Worm (Caenorhabditis elegans): ENCODE results near the gene trr-1.

Gene trr-1

DNA sequence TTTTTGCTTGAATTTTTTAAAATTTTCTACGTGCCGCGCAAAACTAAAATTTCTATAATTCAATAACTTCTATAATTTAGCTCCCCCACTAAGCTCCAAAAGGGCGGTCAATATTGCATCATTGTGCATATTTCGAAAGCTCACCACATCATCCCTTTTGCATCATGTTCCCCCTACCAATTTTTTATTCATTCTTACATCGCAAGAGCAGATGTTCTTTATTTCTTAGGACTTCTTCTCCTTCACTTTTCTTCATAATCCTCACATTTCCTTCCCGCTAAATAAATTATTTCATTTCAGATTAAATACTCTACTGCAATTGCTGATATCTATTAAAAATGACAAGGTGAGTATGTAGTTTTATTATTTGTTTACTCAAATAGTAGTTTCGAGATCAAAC lies 48.2 kb upstream of the trr-1 start, which contains the start of gene ldh-1:
ldh-1 (plus strand) TSS at position 301 of the 400 bp plus-strand sequence.
- TF ChIP-seq daf-16 (GFP tag; optimal IDR thresholded peaks at IDR 0.05) (no peak), daf-16 (tag; optimal IDR thresholded peaks at IDR 0.05) (peak; percentile 24), nhr-25 (tag; optimal IDR thresholded peaks at IDR 0.05; ENCODE audit: borderline replicate concordance, insufficient read depth) (no peak)

DNA sequence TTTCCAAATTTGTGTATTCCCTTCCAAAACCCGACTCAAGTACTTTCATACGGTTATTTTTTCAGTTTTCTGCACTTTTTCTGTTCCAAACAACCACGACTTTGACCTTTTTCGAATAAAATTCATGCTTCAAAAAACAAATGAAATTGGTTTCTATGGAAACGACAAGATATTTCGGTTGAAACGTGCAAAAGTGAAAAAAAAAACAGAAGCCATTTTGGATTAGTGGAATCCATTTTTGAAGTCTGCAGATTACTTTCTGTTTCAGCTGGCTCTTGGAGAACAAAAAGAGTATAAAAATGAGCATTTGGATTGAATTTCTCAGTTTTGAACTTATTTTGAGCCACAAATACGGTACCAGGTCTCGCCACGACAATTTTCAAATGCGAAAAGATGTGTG lies 46.4 kb upstream of the trr-1 start:
- TF ChIP-seq Y5F2A.4 (GFP tag; optimal IDR thresholded peaks at IDR 0.05) (no peak), arid-1 (GFP tag; conservative IDR thresholded peaks at IDR 0.05) (no peak), rbr-2 (tag; optimal IDR thresholded peaks at IDR 0.05) (no peak), hlh-30 (tag; optimal IDR thresholded peaks at IDR 0.05; ENCODE audit: insufficient read depth) (no peak), ces-1 (GFP tag; optimal IDR thresholded peaks at IDR 0.05) (no peak), zip-11 (GFP tag; IDR thresholded peaks at IDR 0.05) (no peak), unc-62 (GFP tag; optimal IDR thresholded peaks at IDR 0.05 in 1 of 2) (peak in 1 of 2 experiments; percentile 11), unc-62 (tag; optimal IDR thresholded peaks at IDR 0.05) (no peak), hif-1 (tag; optimal IDR thresholded peaks at IDR 0.05) (peak in 1 of 2 experiments; percentile 61), aha-1 (tag) (peak; percentile 95), nhr-77 (tag; optimal IDR thresholded peaks at IDR 0.05) (no peak), ceh-20 (GFP tag; IDR thresholded peaks at IDR 0.05) (no peak), nhr-11 (tag; optimal IDR thresholded peaks at IDR 0.05) (peak; percentile 11), php-3 (GFP tag; IDR thresholded peaks at IDR 0.05) (no peak), mxl-2 (GFP tag; conservative IDR thresholded peaks at IDR 0.05) (no peak), Y75B8A.6 (GFP tag; IDR thresholded peaks at IDR 0.05) (no peak)

DNA sequence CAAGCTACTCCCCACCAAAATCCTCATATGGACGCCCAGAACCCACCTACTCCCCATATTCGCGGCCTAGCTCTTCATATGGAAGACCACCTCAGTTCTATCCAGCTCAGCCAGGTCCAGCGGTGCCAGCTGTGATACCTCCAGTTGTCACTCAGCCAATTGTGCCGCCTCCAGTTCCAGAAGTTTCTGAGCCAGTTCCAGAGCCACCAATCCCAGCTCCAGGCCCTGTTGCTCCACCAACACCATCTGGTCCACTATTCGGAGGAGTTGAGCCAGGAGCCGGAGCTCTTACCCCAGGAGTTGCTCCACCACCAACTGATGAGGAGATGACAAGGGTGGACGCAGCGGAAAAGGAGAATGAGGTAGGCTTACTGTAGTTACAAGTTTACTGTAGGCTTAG lies 45.9 kb upstream of the trr-1 start:
- TF ChIP-seq F37D6.2 (tag; optimal IDR thresholded peaks at IDR 0.05) = no peak
- no peak for TF ChIP-seq madf-5 (GFP tag; IDR thresholded peaks at IDR 0.05)
- TF ChIP-seq Y105C5A.15 (GFP tag; IDR thresholded peaks at IDR 0.05) = no peak
- TF ChIP-seq egl-43 (GFP tag; IDR thresholded peaks at IDR 0.05) = 0 out of 2 replicates have a peak, but pooled peaks have one; percentile 6
- no peak for TF ChIP-seq zfp-2 (tag; optimal IDR thresholded peaks at IDR 0.05)
- no peak for TF ChIP-seq snpc-1.2 (GFP tag; IDR thresholded peaks at IDR 0.05)
- no peak for TF ChIP-seq ctbp-1 (GFP tag; IDR thresholded peaks at IDR 0.05)
- TF ChIP-seq set-16 (GFP tag; IDR thresholded peaks at IDR 0.05) = peak; percentile 79
- TF ChIP-seq aly-2 (tag; optimal IDR thresholded peaks at IDR 0.05) = no peak
- no peak for TF ChIP-seq nhr-6 (tag; optimal IDR thresholded peaks at IDR 0.05)
- TF ChIP-seq php-3 (GFP tag; IDR thresholded peaks at IDR 0.05) = 0 out of 2 replicates have a peak, but pooled peaks have one; percentile 26

DNA sequence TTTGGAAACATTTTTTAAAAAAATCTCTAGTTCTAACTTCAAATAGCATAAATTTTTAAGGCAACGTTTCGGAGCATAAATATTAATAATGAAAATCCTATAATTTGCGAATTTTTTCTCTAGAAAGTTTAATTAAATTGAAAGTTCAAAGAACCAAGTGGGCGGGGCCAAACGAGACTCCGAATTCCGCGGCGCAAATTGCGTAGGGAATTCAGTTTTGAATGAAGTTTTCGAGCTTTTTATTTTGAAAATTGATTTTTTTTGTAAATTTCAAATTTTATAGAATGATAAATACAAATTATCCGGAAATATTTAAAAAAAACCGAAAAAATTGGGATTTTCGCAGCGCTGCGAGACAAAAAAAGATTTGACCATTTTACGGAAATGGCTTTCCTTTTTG lies 45.1 kb upstream of the trr-1 start:
- TF ChIP-seq nhr-76 (tag; optimal IDR thresholded peaks at IDR 0.05) (no peak), nhr-25 (tag; optimal IDR thresholded peaks at IDR 0.05; ENCODE audit: borderline replicate concordance, insufficient read depth) (no peak), ces-1 (GFP tag; optimal IDR thresholded peaks at IDR 0.05) (no peak), T20F7.1 (GFP tag; optimal IDR thresholded peaks at IDR 0.05) (peak; percentile 87), lin-1 (GFP tag; IDR thresholded peaks at IDR 0.05) (no peak), lir-3 (tag; optimal IDR thresholded peaks at IDR 0.05) (no peak), nhr-11 (tag; optimal IDR thresholded peaks at IDR 0.05) (no peak), lim-7 (GFP tag; IDR thresholded peaks at IDR 0.05) (no peak), ctbp-1 (GFP tag; IDR thresholded peaks at IDR 0.05) (no peak), Y48G9A.11 (GFP tag; IDR thresholded peaks at IDR 0.05) (peak; percentile 71), daf-16 (GFP tag; optimal IDR thresholded peaks at IDR 0.05) (no peak), daf-16 (tag; optimal IDR thresholded peaks at IDR 0.05) (no peak), spr-1 (tag; optimal IDR thresholded peaks at IDR 0.05) (peak; percentile 89), mes-2 (tag; optimal IDR thresholded peaks at IDR 0.05; ENCODE audit: poor library complexity, severe bottlenecking) (no peak), nhr-10 (tag; optimal IDR thresholded peaks at IDR 0.05) (no peak), nhr-237 (tag; optimal IDR thresholded peaks at IDR 0.05) (no peak), spr-3 (GFP tag; optimal IDR thresholded peaks at IDR 0.05) (peak; percentile 77)

Data from whole organism, L4 larva.